Worm (Caenorhabditis elegans) whole organism, midembryonic: Measurements from ENCODE around the gene C06A1.6.

Experiments
- T22C8.4 ChIP-seq: fragments of 200-800 bp; sonication (Bioruptor generic); IDR thresholded peaks from 2 replicates; pipeline ENCODE4 v1.3.6; 2022; ENCODE audit warnings: missing genetic modification characterization, missing compliant biosample characterization
- cog-1 ChIP-seq: sonication (generic microtip); optimal IDR thresholded peaks from 2 replicates; lab custom pipeline; 2016; ENCODE audit warnings: missing genetic modification characterization, missing compliant biosample characterization
- flt-1 ChIP-seq: fragments of 200-800 bp; sonication (Bioruptor generic); IDR thresholded peaks from 2 replicates; pipeline ENCODE4 v1.3.6; 2022; ENCODE audit warnings: missing genetic modification characterization, missing compliant biosample characterization
- klf-2 ChIP-seq: fragments of 200-800 bp; sonication (Bioruptor generic); conservative IDR thresholded peaks from 2 replicates; pipeline ENCODE4 v1.3.6; 2022; ENCODE audit warnings: missing genetic modification reagents, missing genetic modification characterization, missing compliant biosample characterization
- med-1 ChIP-seq: sonication (generic microtip); optimal IDR thresholded peaks from 2 replicates; lab custom pipeline; 2017; ENCODE audit warnings: missing genetic modification characterization, mild to moderate bottlenecking, missing compliant biosample characterization, antibody characterized with exemption, missing genetic modification reagents; ENCODE audit not compliant: insufficient read depth
- ref-1 ChIP-seq: fragments of 200-800 bp; sonication (Bioruptor generic); conservative IDR thresholded peaks from 2 replicates; pipeline ENCODE4 v1.3.6; 2022; ENCODE audit warnings: missing genetic modification reagents, missing genetic modification characterization, missing compliant biosample characterization
- tab-1 ChIP-seq: fragments of 200-800 bp; sonication (Bioruptor generic); IDR thresholded peaks from 2 replicates; pipeline ENCODE4 v1.3.6; 2022; ENCODE audit warnings: missing genetic modification characterization, missing compliant biosample characterization
- ztf-23 ChIP-seq: fragments of 200-800 bp; sonication (Bioruptor generic); IDR thresholded peaks from 2 replicates; pipeline ENCODE4 v1.3.6; 2022; ENCODE audit warnings: missing genetic modification reagents, missing genetic modification characterization, missing compliant biosample characterization
- ztf-29 ChIP-seq: fragments of 200-800 bp; sonication (Bioruptor generic); IDR thresholded peaks from 2 replicates; pipeline ENCODE4 v1.3.6; 2022; ENCODE audit warnings: missing genetic modification reagents, missing genetic modification characterization, missing compliant biosample characterization

- TF ChIP-seq T22C8.4 (GFP tag; lab: Robert Waterston, UW) = no peak
- no peak for TF ChIP-seq cog-1
- TF ChIP-seq med-1 (GFP tag; lab: Kevin White, UChicago) = no peak
- no peak for TF ChIP-seq flt-1 (GFP tag; lab: Robert Waterston, UW)
- no peak for TF ChIP-seq ztf-29
- no peak for TF ChIP-seq ref-1 (GFP tag; lab: Robert Waterston, UW)
- no peak for TF ChIP-seq ztf-23 (GFP tag; lab: Robert Waterston, UW)
- no peak for TF ChIP-seq tab-1 (GFP tag; lab: Robert Waterston, UW)
- no peak for TF ChIP-seq klf-2 (GFP tag; lab: Robert Waterston, UW)
Observed at ce11 chrII:10582318-10582717, 17.8 kb upstream of the C06A1.6 start, which contains the start of gene mrps-22.
